Fruit fly (Drosophila melanogaster): ENCODE results near the gene CG10600.

The CG10600 gene

dm6 chr2L:18864093-18864492 lies 24.6 kb upstream of the CG10600 start (continued):
- TF ChIP-seq CG11456 (GFP tag; IDR thresholded peaks at IDR 0.05) = peak; percentile 50; the same call in 1 of the 3 replicates
- TF ChIP-seq E2f2 (GFP tag; IDR thresholded peaks at IDR 0.05) = no peak
- no peak for TF ChIP-seq maf-S (GFP tag; optimal IDR thresholded peaks at IDR 0.05)
- TF ChIP-seq B-H2 (GFP tag; optimal IDR thresholded peaks at IDR 0.05) = no peak
- TF ChIP-seq ken (GFP tag; IDR thresholded peaks at IDR 0.05) = 0 out of 3 replicates have a peak, but pooled peaks have one; percentile 41
- no peak for TF ChIP-seq CG17568 (GFP tag; optimal IDR thresholded peaks at IDR 0.05)
- TF ChIP-seq CG6813 (GFP tag; optimal IDR thresholded peaks at IDR 0.05) = no peak
- no peak for TF ChIP-seq MTF-1 (GFP tag; optimal IDR thresholded peaks at IDR 0.05; ENCODE audit: borderline replicate concordance)
- TF ChIP-seq Rfx (GFP tag; IDR thresholded peaks at IDR 0.05) = peak; percentile 22; the same call in 1 of the 2 replicates
- TF ChIP-seq CG12659 (GFP tag; optimal IDR thresholded peaks at IDR 0.05) = no peak
- peak; percentile 57 for TF ChIP-seq ATbp (GFP tag; optimal IDR thresholded peaks at IDR 0.05)
- no peak for TF ChIP-seq CG12942 (GFP tag; optimal IDR thresholded peaks at IDR 0.05)
- TF ChIP-seq NfI (GFP tag; optimal IDR thresholded peaks at IDR 0.05) = no peak
- no peak for TF ChIP-seq CG15479 (GFP tag; optimal IDR thresholded peaks at IDR 0.05)
- no peak for TF ChIP-seq Atf-2 (GFP tag; optimal IDR thresholded peaks at IDR 0.05)
- no peak for TF ChIP-seq Adf1 (GFP tag; IDR thresholded peaks at IDR 0.05)
- no peak for TF ChIP-seq Sin3A (optimal IDR thresholded peaks at IDR 0.05)
- no peak for TF ChIP-seq mld (GFP tag; IDR thresholded peaks at IDR 0.05; ENCODE audit: partially characterized antibody)
- TF ChIP-seq croc (GFP tag; conservative IDR thresholded peaks at IDR 0.05) = no peak
- TF ChIP-seq Dek (tag; optimal IDR thresholded peaks at IDR 0.05) = no peak
- TF ChIP-seq vfl (GFP tag; optimal IDR thresholded peaks at IDR 0.05) = no peak
- no peak for TF ChIP-seq CG6654 (GFP tag; optimal IDR thresholded peaks at IDR 0.05)
- no peak for TF ChIP-seq yki (optimal IDR thresholded peaks at IDR 0.05)
- no peak for TF ChIP-seq CG16815 (GFP tag; optimal IDR thresholded peaks at IDR 0.05)
- no peak for TF ChIP-seq Drgx (GFP tag; IDR thresholded peaks at IDR 0.05)
- TF ChIP-seq crp (GFP tag; optimal IDR thresholded peaks at IDR 0.05) = no peak
- TF ChIP-seq CG34422 (GFP tag; IDR thresholded peaks at IDR 0.05) = no peak
- 0 out of 2 replicates have a peak, but pooled peaks have one; percentile 25 for TF ChIP-seq vvl (GFP tag; IDR thresholded peaks at IDR 0.05)
- 0 out of 2 replicates have a peak, but pooled peaks have one; percentile 27 for TF ChIP-seq bowl (GFP tag; IDR thresholded peaks at IDR 0.05)
- no peak for TF ChIP-seq CG10462 (GFP tag; optimal IDR thresholded peaks at IDR 0.05)
- TF ChIP-seq HHEX (GFP tag; optimal IDR thresholded peaks at IDR 0.05) = peak; percentile 2
- TF ChIP-seq Sox102F (GFP tag; optimal IDR thresholded peaks at IDR 0.05) = peak; percentile 23
- TF ChIP-seq H2.0 (GFP tag; IDR thresholded peaks at IDR 0.05) = no peak
- TF ChIP-seq CG31441 (GFP tag; IDR thresholded peaks at IDR 0.05) = no peak
- TF ChIP-seq bab2 (GFP tag; optimal IDR thresholded peaks at IDR 0.05) = no peak
- no peak for TF ChIP-seq sim (GFP tag; IDR thresholded peaks at IDR 0.05)
- no peak for TF ChIP-seq CG10431 (GFP tag; optimal IDR thresholded peaks at IDR 0.05)
- no peak for TF ChIP-seq exex (tag; optimal IDR thresholded peaks at IDR 0.05)
- TF ChIP-seq Sox100B (GFP tag; optimal IDR thresholded peaks at IDR 0.05) = no peak
- TF ChIP-seq tx (GFP tag; optimal IDR thresholded peaks at IDR 0.05) = no peak
- TF ChIP-seq CG5245 (GFP tag; optimal IDR thresholded peaks at IDR 0.05) = no peak
- no peak for TF ChIP-seq crol (GFP tag; IDR thresholded peaks at IDR 0.05)
- TF ChIP-seq CG34376 (GFP tag; optimal IDR thresholded peaks at IDR 0.05) = no peak
- no peak for TF ChIP-seq lov (optimal IDR thresholded peaks at IDR 0.05)
- no peak for TF ChIP-seq lov (GFP tag; IDR thresholded peaks at IDR 0.05)
- no peak for TF ChIP-seq Hr39 (optimal IDR thresholded peaks at IDR 0.05)
- no peak for TF ChIP-seq CG15073 (GFP tag; optimal IDR thresholded peaks at IDR 0.05)
- TF ChIP-seq seq (GFP tag; IDR thresholded peaks at IDR 0.05) = 0 out of 2 replicates have a peak, but pooled peaks have one; percentile 8
- TF ChIP-seq CG4404 (GFP tag; IDR thresholded peaks at IDR 0.05) = no peak
- no peak for TF ChIP-seq scrt (GFP tag; optimal IDR thresholded peaks at IDR 0.05)
- TF ChIP-seq CG9817 (tag; optimal IDR thresholded peaks at IDR 0.05) = no peak
- no peak for TF ChIP-seq pho (GFP tag; optimal IDR thresholded peaks at IDR 0.05)
- no peak for TF ChIP-seq gro (GFP tag; optimal IDR thresholded peaks at IDR 0.05)

All from whole organism, embryonic.